Worm (Caenorhabditis elegans): ENCODE data around the gene cah-2.

- TF ChIP-seq nhr-12 (tag; optimal IDR thresholded peaks at IDR 0.05) (no peak), C34F6.9 (tag; optimal IDR thresholded peaks at IDR 0.05) (no peak), mab-5 (tag; optimal IDR thresholded peaks at IDR 0.05) (no peak), lin-11 (tag; optimal IDR thresholded peaks at IDR 0.05) (no peak), unc-62 (GFP tag; optimal IDR thresholded peaks at IDR 0.05) (no peak), nhr-11 (tag; optimal IDR thresholded peaks at IDR 0.05) (no peak), lin-13 (GFP tag; optimal IDR thresholded peaks at IDR 0.05) (no peak)
Measured at ce11 chrII:7483009-7483408, at the start of gene cah-2.

All from whole organism, L2 larva.